Worm (Caenorhabditis elegans) whole organism, late embryonic: Measurements from ENCODE around the gene F19B10.6.

Experiments used
- F13H6.1 ChIP-seq: sonication (generic microtip); optimal IDR thresholded peaks from 2 replicates; lab custom pipeline; 2016; ENCODE audit warnings: missing genetic modification characterization, missing compliant biosample characterization
- ama-1 ChIP-seq: fragments of 150-350 bp; optimal IDR thresholded peaks from 2 replicates; lab custom pipeline; 2014
- ceh-45 ChIP-seq: fragments of 200-800 bp; sonication (Bioruptor generic); IDR thresholded peaks from 2 replicates; pipeline ENCODE4 v1.3.6; 2022; ENCODE audit warnings: missing genetic modification reagents, missing genetic modification characterization, missing compliant biosample characterization
- dve-1 ChIP-seq: sonication (generic microtip); optimal IDR thresholded peaks from 2 replicates; lab custom pipeline; 2017; ENCODE audit warnings: antibody characterized with exemption, mild to moderate bottlenecking, missing genetic modification characterization, missing compliant biosample characterization
- elt-4 ChIP-seq: sonication (generic microtip); optimal IDR thresholded peaks from 2 replicates; lab custom pipeline; 2016; ENCODE audit warnings: missing genetic modification characterization, missing compliant biosample characterization
- ets-4 ChIP-seq: sonication (generic microtip); optimal IDR thresholded peaks from 2 replicates; lab custom pipeline; 2016; ENCODE audit warnings: missing genetic modification characterization, missing compliant biosample characterization
- fax-1 ChIP-seq: sonication (generic microtip); optimal IDR thresholded peaks from 2 replicates; lab custom pipeline; 2016; ENCODE audit warnings: missing genotype, missing genetic modification characterization, missing compliant biosample characterization
- fkh-10 ChIP-seq: fragments of 150-350 bp; optimal IDR thresholded peaks from 2 replicates; lab custom pipeline; 2014; ENCODE audit warnings: missing biosample characterization, missing genetic modification reagents, missing genetic modification characterization
- gmeb-2 ChIP-seq: sonication (generic microtip); optimal IDR thresholded peaks from 2 replicates; lab custom pipeline; 2016; ENCODE audit warnings: missing genetic modification characterization, inconsistent platforms, missing compliant biosample characterization
- nfya-1 ChIP-seq: sonication (generic microtip); optimal IDR thresholded peaks from 2 replicates; lab custom pipeline; 2017; ENCODE audit warnings: missing genetic modification characterization, mild to moderate bottlenecking, missing compliant biosample characterization, antibody characterized with exemption, moderate library complexity
- nhr-11 ChIP-seq: fragments of 150-350 bp; optimal IDR thresholded peaks from 2 replicates; lab custom pipeline; 2014; ENCODE audit warnings: missing biosample characterization, missing genetic modification characterization
- nhr-232 ChIP-seq: sonication (generic microtip); optimal IDR thresholded peaks from 2 replicates; lab custom pipeline; 2016; ENCODE audit warnings: missing genetic modification characterization, missing compliant biosample characterization
- syd-9 ChIP-seq: sonication (generic microtip); optimal IDR thresholded peaks from 2 replicates; lab custom pipeline; 2016; ENCODE audit warnings: mild to moderate bottlenecking, missing genetic modification characterization, moderate library complexity, missing compliant biosample characterization

- no peak for TF ChIP-seq ceh-45 (GFP tag; lab: Robert Waterston, UW)
- no peak for TF ChIP-seq F13H6.1 (tag; lab: Kevin White, UChicago)
- TF ChIP-seq gmeb-2 (tag; lab: Kevin White, UChicago), result no peak
- TF ChIP-seq elt-4 (tag; lab: Kevin White, UChicago), result no peak
- no peak for TF ChIP-seq syd-9 (tag; lab: Kevin White, UChicago)
- TF ChIP-seq nfya-1 (tag; lab: Kevin White, UChicago), result no peak
- no peak for TF ChIP-seq nhr-232
- TF ChIP-seq dve-1 (tag; lab: Kevin White, UChicago), result no peak
- no peak for TF ChIP-seq fkh-10 (GFP tag; lab: Kevin White, UChicago)
- TF ChIP-seq nhr-11 (tag; lab: Kevin White, UChicago), result no peak
- no peak for TF ChIP-seq ama-1 (lab: Kevin White, UChicago)
- no peak for TF ChIP-seq fax-1 (tag; lab: Kevin White, UChicago)
- TF ChIP-seq ets-4 (tag; lab: Kevin White, UChicago), result no peak
These were observed 41.6 kb upstream of the F19B10.6 start, which contains the start of gene srx-108 for ce11 chrII:3705320-3705719.
